Worm (Caenorhabditis elegans): ENCODE results near the gene Y47D3B.12.

Y47D3B.12 gene

ce11 chrIII:11444796-11445386, 42.1 kb downstream of the Y47D3B.12 start:
- no peak for TF ChIP-seq ceh-62 (tag; optimal IDR thresholded peaks at IDR 0.05)
- TF ChIP-seq snpc-1.2 (GFP tag; IDR thresholded peaks at IDR 0.05) = no peak
- TF ChIP-seq hlh-11 (tag; optimal IDR thresholded peaks at IDR 0.05) = peak; percentile 85
- no peak for TF ChIP-seq nhr-77 (tag; optimal IDR thresholded peaks at IDR 0.05)
- no peak for TF ChIP-seq nhr-76 (tag; optimal IDR thresholded peaks at IDR 0.05)
- no peak for TF ChIP-seq mes-2 (tag; optimal IDR thresholded peaks at IDR 0.05; ENCODE audit: poor library complexity, severe bottlenecking)
- TF ChIP-seq T20F7.1 (GFP tag; optimal IDR thresholded peaks at IDR 0.05) = no peak
- no peak for TF ChIP-seq tag-97 (GFP tag; IDR thresholded peaks at IDR 0.05)
- TF ChIP-seq snpc-4 (tag; optimal IDR thresholded peaks at IDR 0.05) = no peak
- TF ChIP-seq hmg-1.1 (GFP tag; IDR thresholded peaks at IDR 0.05) = no peak
- no peak for TF ChIP-seq fos-1 (tag; optimal IDR thresholded peaks at IDR 0.05)
- no peak for TF ChIP-seq lin-29 (GFP tag; IDR thresholded peaks at IDR 0.05)
- no peak for TF ChIP-seq rbr-2 (tag; optimal IDR thresholded peaks at IDR 0.05)
- peak; percentile 69 for TF ChIP-seq dve-1 (tag; optimal IDR thresholded peaks at IDR 0.05; ENCODE audit: insufficient read depth)
- TF ChIP-seq zag-1 (tag; optimal IDR thresholded peaks at IDR 0.05) = no peak
- TF ChIP-seq daf-12 (tag; optimal IDR thresholded peaks at IDR 0.05) = no peak
- TF ChIP-seq mxl-3 (GFP tag; optimal IDR thresholded peaks at IDR 0.05) = no peak
- TF ChIP-seq D1046.2 (GFP tag; IDR thresholded peaks at IDR 0.05) = no peak
- TF ChIP-seq ceh-20 (GFP tag; IDR thresholded peaks at IDR 0.05) = no peak
- no peak for TF ChIP-seq F37D6.2 (tag; optimal IDR thresholded peaks at IDR 0.05)
- TF ChIP-seq cey-2 (tag; optimal IDR thresholded peaks at IDR 0.05; ENCODE audit: borderline replicate concordance, insufficient read depth) = no peak
- no peak for TF ChIP-seq spr-3 (GFP tag; optimal IDR thresholded peaks at IDR 0.05)
- TF ChIP-seq zip-2 (tag; optimal IDR thresholded peaks at IDR 0.05) = no peak
- TF ChIP-seq F10B5.3 (tag; optimal IDR thresholded peaks at IDR 0.05) = no peak
- TF ChIP-seq mep-1 (tag; optimal IDR thresholded peaks at IDR 0.05) = peak; percentile 17
- no peak for TF ChIP-seq lin-39 (tag; optimal IDR thresholded peaks at IDR 0.05)
- TF ChIP-seq nhr-25 (tag; optimal IDR thresholded peaks at IDR 0.05; ENCODE audit: borderline replicate concordance, insufficient read depth) = no peak
- TF ChIP-seq daf-8 (GFP tag; IDR thresholded peaks at IDR 0.05) = no peak
- TF ChIP-seq pha-4 (GFP tag; IDR thresholded peaks at IDR 0.05) = 0 out of 2 replicates have a peak, but pooled peaks have one; percentile 27
- TF ChIP-seq pha-4 (tag; optimal IDR thresholded peaks at IDR 0.05) = peak; percentile 82
- no peak for TF ChIP-seq nhr-48 (tag; optimal IDR thresholded peaks at IDR 0.05)
- no peak for TF ChIP-seq duxl-1 (tag; optimal IDR thresholded peaks at IDR 0.05; ENCODE audit: poor library complexity)
- TF ChIP-seq aha-1 (tag) = no peak
- no peak for TF ChIP-seq spr-1 (tag; optimal IDR thresholded peaks at IDR 0.05)
- no peak for TF ChIP-seq dmd-9 (GFP tag; IDR thresholded peaks at IDR 0.05)
- TF ChIP-seq lsy-2 (tag; optimal IDR thresholded peaks at IDR 0.05) = peak in 1 of 2 experiments; percentile 24
- no peak for TF ChIP-seq dmd-8 (GFP tag; IDR thresholded peaks at IDR 0.05)
- TF ChIP-seq Y75B8A.6 (GFP tag; IDR thresholded peaks at IDR 0.05) = no peak
- peak; percentile 20; the same call in 1 of the 2 replicates for TF ChIP-seq dmd-6 (GFP tag; IDR thresholded peaks at IDR 0.05)
- no peak for TF ChIP-seq set-16 (GFP tag; IDR thresholded peaks at IDR 0.05)
- TF ChIP-seq T26A8.4 (GFP tag; IDR thresholded peaks at IDR 0.05) = no peak
- no peak for TF ChIP-seq mdl-1 (tag; optimal IDR thresholded peaks at IDR 0.05)
- no peak for TF ChIP-seq nhr-10 (tag; optimal IDR thresholded peaks at IDR 0.05)
- TF ChIP-seq ceh-44 (GFP tag; IDR thresholded peaks at IDR 0.05) = no peak
- no peak for TF ChIP-seq dpl-1 (GFP tag; optimal IDR thresholded peaks at IDR 0.05)
- no peak for TF ChIP-seq Y5F2A.4 (GFP tag; optimal IDR thresholded peaks at IDR 0.05)
- no peak for TF ChIP-seq unc-39 (tag; optimal IDR thresholded peaks at IDR 0.05)
- TF ChIP-seq lin-38 (GFP tag; IDR thresholded peaks at IDR 0.05) = no peak
- TF ChIP-seq unc-62 (GFP tag; optimal IDR thresholded peaks at IDR 0.05 in 1 of 2) = peak in 1 of 2 experiments; percentile 81
- no peak for TF ChIP-seq unc-62 (tag; optimal IDR thresholded peaks at IDR 0.05)
- TF ChIP-seq lir-3 (tag; optimal IDR thresholded peaks at IDR 0.05) = no peak
- no peak for TF ChIP-seq Y105C5A.15 (GFP tag; IDR thresholded peaks at IDR 0.05)

Measured in whole organism, L4 larva.